Worm (Caenorhabditis elegans) whole organism, young adult: Measurements from ENCODE around the gene F58E6.11.
A peak's percentile ranks its signal among the peaks of the same experiment; 100 is the strongest.

ENCODE experiments used
- B0336.3 ChIP-seq: fragments of 200-800 bp; sonication (Bioruptor generic); IDR thresholded peaks from 2 replicates; pipeline ENCODE4 v1.3.6; 2022; ENCODE audit warnings: missing genetic modification characterization, missing compliant biosample characterization
- C06A6.2 ChIP-seq: fragments of 200-800 bp; sonication (Bioruptor generic); conservative IDR thresholded peaks from 2 replicates; pipeline ENCODE4 v1.3.6; 2022; ENCODE audit warnings: missing genetic modification characterization, missing compliant biosample characterization
- F22D6.2 ChIP-seq: sonication (generic microtip); optimal IDR thresholded peaks from 2 replicates; lab custom pipeline; 2016; ENCODE audit warnings: mild to moderate bottlenecking, missing genetic modification characterization, missing compliant biosample characterization
- F37B4.10 ChIP-seq: fragments of 200-800 bp; sonication (Bioruptor generic); IDR thresholded peaks from 2 replicates; pipeline ENCODE4 v1.3.6; 2022; ENCODE audit warnings: missing genetic modification characterization, missing compliant biosample characterization
- F57C9.4 ChIP-seq: sonication (generic microtip); optimal IDR thresholded peaks from 2 replicates; lab custom pipeline; 2017; ENCODE audit warnings: mild to moderate bottlenecking, missing genetic modification characterization, missing compliant biosample characterization
- Y56A3A.18 ChIP-seq: fragments of 200-800 bp; sonication (Bioruptor generic); IDR thresholded peaks from 2 replicates; pipeline ENCODE4 v1.3.6; 2022; ENCODE audit warnings: missing genetic modification reagents, missing genetic modification characterization, missing compliant biosample characterization
- atf-7 ChIP-seq: sonication (generic microtip); optimal IDR thresholded peaks from 2 replicates; lab custom pipeline; 2017; ENCODE audit warnings: mild to moderate bottlenecking, missing genetic modification characterization, missing compliant biosample characterization
- bed-2 ChIP-seq: fragments of 200-800 bp; sonication (Bioruptor generic); IDR thresholded peaks from 2 replicates; pipeline ENCODE4 v1.3.6; 2022; ENCODE audit warnings: missing genetic modification reagents, missing genetic modification characterization, missing compliant biosample characterization
- cebp-1 ChIP-seq, 2 experiments: fragments of 200-800 bp in 1 of 2; sonication (Bioruptor generic) in 1 of 2; sonication (generic microtip) in 1 of 2; IDR thresholded peaks in 1 of 2; optimal IDR thresholded peaks in 1 of 2; 2 replicates each; pipeline versions ENCODE4 v1.3.6 to Lab custom; 2017 to 2022; ENCODE audit warnings: missing compliant biosample characterization in 2 of 2, missing genetic modification characterization in 2 of 2, mild to moderate bottlenecking in 1 of 2, missing genetic modification reagents in 1 of 2, moderate library complexity in 1 of 2
- chd-7 ChIP-seq: sonication (generic microtip); optimal IDR thresholded peaks from 2 replicates; lab custom pipeline; 2016; ENCODE audit warnings: mild to moderate bottlenecking, missing genetic modification characterization, moderate library complexity, missing compliant biosample characterization
- egl-18 ChIP-seq: fragments of 200-800 bp; sonication (Bioruptor generic); IDR thresholded peaks from 2 replicates; pipeline ENCODE4 v1.3.6; 2022; ENCODE audit warnings: missing genetic modification reagents, missing genetic modification characterization, missing compliant biosample characterization
- hlh-12 ChIP-seq: sonication (generic microtip); optimal IDR thresholded peaks from 2 replicates; lab custom pipeline; 2016; ENCODE audit warnings: missing genetic modification characterization, missing compliant biosample characterization
- hmg-1.2 ChIP-seq: fragments of 200-800 bp; sonication (Bioruptor generic); IDR thresholded peaks from 2 replicates; pipeline ENCODE4 v1.3.6; 2022; ENCODE audit warnings: missing genetic modification reagents, missing genetic modification characterization, missing compliant biosample characterization
- let-607 ChIP-seq, 2 experiments: fragments of 200-800 bp in 1 of 2; sonication (Bioruptor generic) in 1 of 2; sonication (generic microtip) in 1 of 2; optimal IDR thresholded peaks; 2 replicates each; lab custom pipeline; 2016 to 2018; ENCODE audit warnings: mild to moderate bottlenecking in 2 of 2, missing compliant biosample characterization in 2 of 2, missing genetic modification characterization in 2 of 2, moderate library complexity in 2 of 2, missing genotype in 1 of 2
- lin-40 ChIP-seq: sonication (generic microtip); optimal IDR thresholded peaks from 2 replicates; lab custom pipeline; 2016; ENCODE audit warnings: missing genetic modification characterization, mild to moderate bottlenecking, missing compliant biosample characterization, missing genotype, missing genetic modification reagents
- nfya-2 ChIP-seq: fragments of 200-800 bp; sonication (Bioruptor generic); IDR thresholded peaks from 2 replicates; pipeline ENCODE4 v1.3.6; 2022; ENCODE audit warnings: missing genetic modification reagents, missing genetic modification characterization, missing compliant biosample characterization
- nfyb-1 ChIP-seq: fragments of 200-800 bp; sonication (Bioruptor generic); IDR thresholded peaks from 2 replicates; pipeline ENCODE4 v1.3.6; 2022; ENCODE audit warnings: missing genetic modification reagents, missing genetic modification characterization, missing compliant biosample characterization
- nhr-120 ChIP-seq: fragments of 200-800 bp; sonication (Bioruptor generic); IDR thresholded peaks from 2 replicates; pipeline ENCODE4 v1.3.6; 2022; ENCODE audit warnings: missing genetic modification characterization, missing compliant biosample characterization
- nhr-27 ChIP-seq: fragments of 200-800 bp; sonication (Bioruptor generic); optimal IDR thresholded peaks from 2 replicates; lab custom pipeline; 2018; ENCODE audit warnings: mild to moderate bottlenecking, missing genetic modification characterization, moderate library complexity, missing compliant biosample characterization
- nhr-80 ChIP-seq: sonication (generic microtip); optimal IDR thresholded peaks from 2 replicates; lab custom pipeline; 2016; ENCODE audit warnings: missing genetic modification characterization, missing compliant biosample characterization
- pbrm-1 ChIP-seq: fragments of 200-800 bp; sonication (Bioruptor generic); IDR thresholded peaks from 2 replicates; pipeline ENCODE4 v1.3.6; 2022; ENCODE audit warnings: missing genetic modification reagents, missing genetic modification characterization, missing compliant biosample characterization
- pha-4 ChIP-seq: fragments of 150-350 bp; sonication (generic microtip); optimal IDR thresholded peaks from 2 replicates; lab custom pipeline; 2014; ENCODE audit warnings: missing biosample characterization, missing genetic modification reagents, missing genetic modification characterization
- rpc-1 ChIP-seq, 2 experiments: fragments of 150-350 bp in 1 of 2; sonication (generic microtip) in 1 of 2; optimal IDR thresholded peaks; 2 replicates each; lab custom pipeline; 2014 to 2018; ENCODE audit warnings: missing biosample characterization in 1 of 2, missing genetic modification characterization in 1 of 2, missing genetic modification reagents in 1 of 2, missing genotype in 1 of 2
- sdz-38 ChIP-seq: sonication (generic microtip); optimal IDR thresholded peaks from 2 replicates; lab custom pipeline; 2016; ENCODE audit warnings: missing genotype, missing genetic modification characterization, missing compliant biosample characterization
- snpc-1.1 ChIP-seq: sonication (generic microtip); optimal IDR thresholded peaks from 2 replicates; lab custom pipeline; 2017; ENCODE audit warnings: missing genetic modification characterization, mild to moderate bottlenecking, missing compliant biosample characterization, antibody characterized with exemption, moderate library complexity, missing genotype, missing genetic modification reagents; ENCODE audit not compliant: insufficient read depth
- snpc-1.3 ChIP-seq: sonication (generic microtip); optimal IDR thresholded peaks from 2 replicates; lab custom pipeline; 2017; ENCODE audit warnings: missing genetic modification characterization, mild to moderate bottlenecking, missing compliant biosample characterization, antibody characterized with exemption, moderate library complexity, missing genotype, missing genetic modification reagents; ENCODE audit not compliant: insufficient read depth
- snpc-3.4 ChIP-seq: sonication (generic microtip); optimal IDR thresholded peaks from 2 replicates; lab custom pipeline; 2017; ENCODE audit warnings: missing genetic modification characterization, mild to moderate bottlenecking, missing compliant biosample characterization, antibody characterized with exemption, moderate library complexity, missing genotype, missing genetic modification reagents
- tbp1 ChIP-seq: fragments of 200-800 bp; sonication (Bioruptor generic); optimal IDR thresholded peaks from 2 replicates; lab custom pipeline; 2018; ENCODE audit warnings: mild to moderate bottlenecking, missing genetic modification characterization, missing compliant biosample characterization
- tbx-9 ChIP-seq: sonication (generic microtip); optimal IDR thresholded peaks from 2 replicates; lab custom pipeline; 2016; ENCODE audit warnings: borderline replicate concordance, missing genetic modification characterization, inconsistent platforms, missing compliant biosample characterization
- ztf-25 ChIP-seq: fragments of 200-800 bp; sonication (Bioruptor generic); IDR thresholded peaks from 2 replicates; pipeline ENCODE4 v1.3.6; 2022; ENCODE audit warnings: missing genetic modification reagents, missing genetic modification characterization, missing compliant biosample characterization
- ztf-26 ChIP-seq: sonication (generic microtip); optimal IDR thresholded peaks from 2 replicates; lab custom pipeline; 2017; ENCODE audit warnings: missing genetic modification characterization, missing compliant biosample characterization

F58E6.11 gene

DNA sequence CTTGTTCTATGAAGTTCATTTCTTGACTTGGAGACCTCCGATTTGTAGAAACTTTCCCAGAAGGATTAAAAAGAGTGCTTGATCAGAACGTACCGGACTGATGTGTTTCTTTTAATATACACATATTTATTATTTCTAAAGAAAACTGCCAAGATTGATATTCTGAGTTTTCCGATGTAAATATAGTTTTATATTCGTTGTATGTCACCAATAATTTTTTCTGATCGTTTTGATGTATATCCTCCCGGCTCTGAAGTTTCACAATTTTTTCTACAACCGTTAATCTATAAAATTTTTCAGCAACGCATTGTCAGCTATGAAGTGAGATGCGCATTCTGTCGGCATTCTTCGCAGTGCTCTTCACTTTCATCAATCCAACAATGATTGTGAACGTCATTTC is 38.8 kb upstream of the F58E6.11 start, which contains the start of gene F46B6.9:
TSS of gene F46B6.9 (plus strand) at position 301 of the 400 bp plus-strand sequence.
- TF ChIP-seq nhr-27 (tag; lab: Kevin White, UChicago) = no peak
- no peak for TF ChIP-seq tbx-9 (tag; lab: Kevin White, UChicago)
- no peak for TF ChIP-seq bed-2 (GFP tag; lab: Robert Waterston, UW)
- no peak for TF ChIP-seq sdz-38 (tag; lab: Kevin White, UChicago)
- no peak for TF ChIP-seq Y56A3A.18
- TF ChIP-seq nfya-2 (GFP tag; lab: Robert Waterston, UW) = no peak
- no peak for TF ChIP-seq F37B4.10 (GFP tag; lab: Robert Waterston, UW)
- no peak for TF ChIP-seq snpc-1.1
- no peak for TF ChIP-seq pha-4
- TF ChIP-seq tbp1 (GFP tag; lab: Kevin White, UChicago) = no peak

- TF ChIP-seq nfya-2 (GFP tag; lab: Robert Waterston, UW) (no peak), ztf-25 (GFP tag; lab: Robert Waterston, UW) (no peak), hlh-12 (tag; lab: Kevin White, UChicago) (no peak), cebp-1 (GFP tag; IDR thresholded peaks at IDR 0.05; lab: Robert Waterston, UW) (no peak), cebp-1 (tag; optimal IDR thresholded peaks at IDR 0.05; lab: Kevin White, UChicago) (no peak), ztf-26 (no peak), rpc-1 (optimal IDR thresholded peaks at IDR 0.05; lab: Kevin White, UChicago) (no peak), rpc-1 (tag; optimal IDR thresholded peaks at IDR 0.05; lab: Kevin White, UChicago) (no peak), hmg-1.2 (no peak), F37B4.10 (GFP tag; lab: Robert Waterston, UW) (no peak), nhr-120 (no peak), egl-18 (GFP tag; lab: Robert Waterston, UW) (no peak), lin-40 (tag; lab: Kevin White, UChicago) (no peak), C06A6.2 (no peak), F22D6.2 (no peak), atf-7 (tag; lab: Kevin White, UChicago) (no peak)
These were observed 38.2 kb upstream of the F58E6.11 start for ce11 chrV:9796002-9796401.

ce11 chrV:9794997-9795396 is 37.2 kb upstream of the F58E6.11 start:
- no peak for TF ChIP-seq pha-4
- peak in 1 of 2 experiments; percentile 52 for TF ChIP-seq let-607 (tag; optimal IDR thresholded peaks at IDR 0.05; lab: Kevin White, UChicago)
- TF ChIP-seq snpc-1.3 (tag; lab: Kevin White, UChicago) = no peak
- TF ChIP-seq F57C9.4 (tag; lab: Kevin White, UChicago) = no peak
- TF ChIP-seq chd-7 (tag; lab: Kevin White, UChicago) = no peak
- no peak for TF ChIP-seq snpc-3.4
- TF ChIP-seq nhr-80 (tag; lab: Kevin White, UChicago) = peak; percentile 30
- no peak for TF ChIP-seq pbrm-1 (GFP tag; lab: Robert Waterston, UW)

ce11 chrV:9791332-9791731 is 33.5 kb upstream of the F58E6.11 start, which contains the start of gene lipl-2:
TSS of gene lipl-2 (plus strand) at chrV:9791567.
- TF ChIP-seq nfyb-1 (no peak), B0336.3 (no peak), nhr-80 (tag; lab: Kevin White, UChicago) (peak; percentile 68), let-607 (tag; optimal IDR thresholded peaks at IDR 0.05; lab: Kevin White, UChicago) (peak in 1 of 2 experiments; percentile 57), tbp1 (GFP tag; lab: Kevin White, UChicago) (peak; percentile 8)
